Worm (Caenorhabditis elegans): Measurements from ENCODE around the gene F42A6.5.
"Not testable (repeated sequence)": the region's sequence is repeated elsewhere in the genome, so short reads cannot be mapped to it uniquely, and the experiment has no call there.

F42A6.5 gene

ce11 chrIV:3331758-3332157 lies at the start of gene F42A6.5:
Gene F42A6.5, minus strand, starts transcription at chrIV:3331858.
- TF ChIP-seq sem-2 (GFP tag; optimal IDR thresholded peaks at IDR 0.05); zip-8 (tag; optimal IDR thresholded peaks at IDR 0.05); ztf-11 (tag; optimal IDR thresholded peaks at IDR 0.05): not testable (repeated sequence)

ce11 chrIV:3378080-3378804 lies 46.6 kb upstream of the F42A6.5 start, which contains the start of gene otub-4:
Gene otub-4, minus strand, starts transcription at chrIV:3378130.
- TF ChIP-seq nhr-76 (tag; optimal IDR thresholded peaks at IDR 0.05) (no peak), nhr-2 (tag; optimal IDR thresholded peaks at IDR 0.05) (no peak), nhr-12 (tag; optimal IDR thresholded peaks at IDR 0.05) (no peak), elt-1 (tag; optimal IDR thresholded peaks at IDR 0.05; ENCODE audit: borderline replicate concordance, insufficient read depth) (no peak), zip-8 (tag; optimal IDR thresholded peaks at IDR 0.05) (no peak), unc-120 (tag; optimal IDR thresholded peaks at IDR 0.05; ENCODE audit: poor library complexity, severe bottlenecking) (no peak)

DNA sequence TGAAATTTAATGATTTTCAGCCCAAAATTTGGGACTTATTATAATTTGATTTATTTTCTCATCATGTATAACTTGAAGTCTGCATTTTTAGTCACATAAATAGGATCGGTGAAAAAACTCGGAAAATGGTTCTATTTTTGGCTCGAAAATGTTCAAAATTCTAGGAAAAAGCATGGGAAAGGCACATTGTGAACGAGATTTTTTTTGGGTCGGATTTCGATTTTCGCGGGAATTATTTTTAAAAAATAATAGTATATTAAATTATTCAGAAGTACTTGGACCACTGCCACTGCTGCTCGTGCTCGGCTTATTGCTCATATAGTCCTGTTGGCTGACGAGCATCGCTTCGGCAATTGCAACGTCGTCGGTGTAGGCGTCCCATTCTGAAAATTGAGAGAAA lies 41.7 kb upstream of the F42A6.5 start:
- TF ChIP-seq nhr-28 (tag; optimal IDR thresholded peaks at IDR 0.05) (no peak), ces-1 (GFP tag; optimal IDR thresholded peaks at IDR 0.05) (no peak), M03D4.4 (tag; optimal IDR thresholded peaks at IDR 0.05) (no peak), sem-2 (GFP tag; optimal IDR thresholded peaks at IDR 0.05) (no peak), drap-1 (GFP tag; optimal IDR thresholded peaks at IDR 0.05) (no peak), elt-3 (tag; optimal IDR thresholded peaks at IDR 0.05) (no peak), nhr-237 (tag; optimal IDR thresholded peaks at IDR 0.05) (no peak), mep-1 (tag; optimal IDR thresholded peaks at IDR 0.05) (no peak), lin-13 (tag; optimal IDR thresholded peaks at IDR 0.05) (no peak), ham-2 (GFP tag; optimal IDR thresholded peaks at IDR 0.05) (no peak), mls-2 (tag; optimal IDR thresholded peaks at IDR 0.05) (no peak), ceh-43 (GFP tag; optimal IDR thresholded peaks at IDR 0.05) (no peak), lsy-2 (tag; optimal IDR thresholded peaks at IDR 0.05) (no peak), nhr-2 (tag; optimal IDR thresholded peaks at IDR 0.05) (no peak), mab-5 (tag; optimal IDR thresholded peaks at IDR 0.05) (no peak), lin-32 (GFP tag; optimal IDR thresholded peaks at IDR 0.05) (no peak), flh-1 (GFP tag; optimal IDR thresholded peaks at IDR 0.05) (no peak)

DNA sequence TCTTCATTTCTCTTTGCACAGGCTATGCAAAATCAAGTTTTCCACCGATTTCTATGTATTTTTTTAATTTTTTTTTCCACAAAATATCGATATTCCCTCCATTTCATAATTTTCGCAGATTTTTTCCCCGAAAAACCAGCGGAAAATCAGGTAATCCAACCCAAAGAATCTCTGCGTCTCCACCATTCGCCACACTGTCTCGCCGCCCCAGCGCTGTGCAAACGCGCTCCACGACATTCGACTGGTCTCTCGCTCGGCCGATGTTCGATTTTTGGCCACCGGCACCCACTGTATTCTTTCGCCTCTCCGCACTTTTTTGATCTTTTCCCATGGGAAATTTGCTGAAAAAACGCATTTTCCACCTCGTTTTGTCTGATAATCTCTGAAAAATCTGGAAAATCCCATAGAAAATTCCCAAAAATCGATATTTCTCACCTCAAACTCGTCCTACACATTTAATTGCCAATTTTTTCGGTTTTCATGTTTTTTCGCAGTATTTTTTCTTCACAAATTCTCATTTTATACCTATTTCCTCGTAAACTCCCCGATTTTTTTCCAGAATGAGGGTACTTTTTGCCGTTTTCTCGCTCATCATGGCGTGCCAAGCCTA lies 37.1 kb upstream of the F42A6.5 start, which contains the start of gene vha-19:
TSS of gene vha-19 (plus strand) at position 560 of the 610 bp plus-strand sequence.
- TF ChIP-seq nhr-2 (tag; optimal IDR thresholded peaks at IDR 0.05) (no peak), nhr-237 (tag; optimal IDR thresholded peaks at IDR 0.05) (peak; percentile 6), cnd-1 (tag; optimal IDR thresholded peaks at IDR 0.05) (no peak), unc-39 (tag; optimal IDR thresholded peaks at IDR 0.05) (no peak)

- TF ChIP-seq pha-4 (tag; optimal IDR thresholded peaks at IDR 0.05) (no peak), lin-32 (GFP tag; optimal IDR thresholded peaks at IDR 0.05) (no peak), zip-8 (tag; optimal IDR thresholded peaks at IDR 0.05) (no peak), tbx-8 (GFP tag; optimal IDR thresholded peaks at IDR 0.05) (no peak), cnd-1 (tag; optimal IDR thresholded peaks at IDR 0.05) (no peak), ztf-11 (tag; optimal IDR thresholded peaks at IDR 0.05) (no peak), bed-3 (GFP tag; optimal IDR thresholded peaks at IDR 0.05) (no peak), unc-120 (tag; optimal IDR thresholded peaks at IDR 0.05; ENCODE audit: poor library complexity, severe bottlenecking) (no peak), nhr-237 (tag; optimal IDR thresholded peaks at IDR 0.05) (no peak), flh-1 (GFP tag; optimal IDR thresholded peaks at IDR 0.05) (no peak), blmp-1 (tag; optimal IDR thresholded peaks at IDR 0.05) (no peak), unc-62 (GFP tag; optimal IDR thresholded peaks at IDR 0.05) (no peak), sem-2 (GFP tag; optimal IDR thresholded peaks at IDR 0.05) (no peak), ceh-83 (GFP tag; optimal IDR thresholded peaks at IDR 0.05) (no peak), hlh-1 (tag; optimal IDR thresholded peaks at IDR 0.05) (no peak), mls-2 (tag; optimal IDR thresholded peaks at IDR 0.05) (no peak), mep-1 (tag; optimal IDR thresholded peaks at IDR 0.05) (no peak), mab-5 (tag; optimal IDR thresholded peaks at IDR 0.05) (no peak), ceh-39 (tag; optimal IDR thresholded peaks at IDR 0.05) (no peak)
These were observed 32.1 kb upstream of the F42A6.5 start for ce11 chrIV:3363784-3364183.

Data from whole organism, mixed stage, embryonic.